Worm (Caenorhabditis elegans) whole organism, late embryonic: ENCODE measurements around the gene F54D12.2.

Experiments
- C38D4.7 ChIP-seq: fragments of 200-800 bp; sonication (Bioruptor generic); optimal IDR thresholded peaks from 2 replicates; lab custom pipeline; 2018; ENCODE audit warnings: mild to moderate bottlenecking, missing genetic modification characterization, moderate library complexity, missing compliant biosample characterization
- K02D7.2 ChIP-seq: sonication (generic microtip); optimal IDR thresholded peaks from 2 replicates; lab custom pipeline; 2017; ENCODE audit warnings: mild to moderate bottlenecking, missing genetic modification characterization, missing compliant biosample characterization
- ceh-18 ChIP-seq: sonication (generic microtip); optimal IDR thresholded peaks from 2 replicates; lab custom pipeline; 2016; ENCODE audit warnings: missing genetic modification characterization, missing compliant biosample characterization
- ceh-24 ChIP-seq: sonication (generic microtip); optimal IDR thresholded peaks from 2 replicates; lab custom pipeline; 2016; ENCODE audit warnings: mild to moderate bottlenecking, missing genetic modification characterization, missing compliant biosample characterization
- ceh-30 ChIP-seq: fragments of 150-350 bp; optimal IDR thresholded peaks from 2 replicates; lab custom pipeline; 2014; ENCODE audit warnings: missing biosample characterization, missing genetic modification characterization
- ceh-31 ChIP-seq: sonication (generic microtip); optimal IDR thresholded peaks from 2 replicates; lab custom pipeline; 2016; ENCODE audit warnings: missing genetic modification characterization, missing compliant biosample characterization
- ceh-34 ChIP-seq: sonication (generic microtip); optimal IDR thresholded peaks from 2 replicates; lab custom pipeline; 2016; ENCODE audit warnings: mild to moderate bottlenecking, missing genetic modification characterization, missing compliant biosample characterization
- che-1 ChIP-seq: sonication (generic microtip); optimal IDR thresholded peaks from 2 replicates; lab custom pipeline; 2016; ENCODE audit warnings: mild to moderate bottlenecking, missing genetic modification characterization, missing compliant biosample characterization
- dve-1 ChIP-seq: sonication (generic microtip); optimal IDR thresholded peaks from 2 replicates; lab custom pipeline; 2017; ENCODE audit warnings: antibody characterized with exemption, mild to moderate bottlenecking, missing genetic modification characterization, missing compliant biosample characterization
- elt-2 ChIP-seq: sonication (generic microtip); optimal IDR thresholded peaks from 2 replicates; lab custom pipeline; 2016; ENCODE audit warnings: missing genetic modification reagents, missing genetic modification characterization, missing compliant biosample characterization
- elt-4 ChIP-seq: sonication (generic microtip); optimal IDR thresholded peaks from 2 replicates; lab custom pipeline; 2016; ENCODE audit warnings: missing genetic modification characterization, missing compliant biosample characterization
- ets-4 ChIP-seq: sonication (generic microtip); optimal IDR thresholded peaks from 2 replicates; lab custom pipeline; 2016; ENCODE audit warnings: missing genetic modification characterization, missing compliant biosample characterization
- eyg-1 ChIP-seq: sonication (generic microtip); optimal IDR thresholded peaks from 2 replicates; lab custom pipeline; 2016; ENCODE audit warnings: missing genotype, missing genetic modification characterization, missing compliant biosample characterization
- fax-1 ChIP-seq: sonication (generic microtip); optimal IDR thresholded peaks from 2 replicates; lab custom pipeline; 2016; ENCODE audit warnings: missing genotype, missing genetic modification characterization, missing compliant biosample characterization
- fkh-6 ChIP-seq: sonication (generic microtip); optimal IDR thresholded peaks from 2 replicates; lab custom pipeline; 2016; ENCODE audit warnings: missing genetic modification characterization, missing compliant biosample characterization
- gmeb-2 ChIP-seq: sonication (generic microtip); optimal IDR thresholded peaks from 2 replicates; lab custom pipeline; 2016; ENCODE audit warnings: missing genetic modification characterization, inconsistent platforms, missing compliant biosample characterization
- hlh-15 ChIP-seq: sonication (generic microtip); optimal IDR thresholded peaks from 2 replicates; lab custom pipeline; 2016; ENCODE audit warnings: missing genetic modification characterization, missing compliant biosample characterization
- hlh-30 ChIP-seq: sonication (generic microtip); optimal IDR thresholded peaks from 2 replicates; lab custom pipeline; 2017; ENCODE audit warnings: antibody characterized with exemption, missing genetic modification characterization, missing compliant biosample characterization; ENCODE audit not compliant: insufficient read depth
- hlh-6 ChIP-seq: sonication (generic microtip); optimal IDR thresholded peaks from 2 replicates; lab custom pipeline; 2016; ENCODE audit warnings: missing genotype, missing genetic modification characterization, missing compliant biosample characterization
- hlh-8 ChIP-seq: sonication (generic microtip); optimal IDR thresholded peaks from 2 replicates; lab custom pipeline; 2016; ENCODE audit warnings: missing genotype, missing genetic modification characterization, missing compliant biosample characterization
- lin-11 ChIP-seq: fragments of 200-800 bp; sonication (Bioruptor generic); optimal IDR thresholded peaks from 2 replicates; lab custom pipeline; 2018; ENCODE audit warnings: mild to moderate bottlenecking, missing genetic modification characterization, missing compliant biosample characterization
- madf-2 ChIP-seq: sonication (generic microtip); optimal IDR thresholded peaks from 2 replicates; lab custom pipeline; 2017; ENCODE audit warnings: missing genetic modification characterization, missing compliant biosample characterization
- mec-3 ChIP-seq: sonication (generic microtip); optimal IDR thresholded peaks from 2 replicates; lab custom pipeline; 2016; ENCODE audit warnings: borderline replicate concordance, missing genetic modification characterization, missing compliant biosample characterization
- nfya-1 ChIP-seq: sonication (generic microtip); optimal IDR thresholded peaks from 2 replicates; lab custom pipeline; 2017; ENCODE audit warnings: missing genetic modification characterization, mild to moderate bottlenecking, missing compliant biosample characterization, antibody characterized with exemption, moderate library complexity
- nhr-11 ChIP-seq: fragments of 150-350 bp; optimal IDR thresholded peaks from 2 replicates; lab custom pipeline; 2014; ENCODE audit warnings: missing biosample characterization, missing genetic modification characterization
- nhr-232 ChIP-seq: sonication (generic microtip); optimal IDR thresholded peaks from 2 replicates; lab custom pipeline; 2016; ENCODE audit warnings: missing genetic modification characterization, missing compliant biosample characterization
- npax-4 ChIP-seq: sonication (generic microtip); optimal IDR thresholded peaks from 2 replicates; lab custom pipeline; 2016; ENCODE audit warnings: missing genetic modification characterization, missing compliant biosample characterization
- pax-1 ChIP-seq: fragments of 150-350 bp; optimal IDR thresholded peaks from 2 replicates; lab custom pipeline; 2014; ENCODE audit warnings: missing biosample characterization, missing genetic modification characterization
- pha-2 ChIP-seq: sonication (generic microtip); optimal IDR thresholded peaks from 2 replicates; lab custom pipeline; 2017; ENCODE audit warnings: mild to moderate bottlenecking, missing genetic modification characterization, missing compliant biosample characterization
- pha-4 ChIP-seq: fragments of 150-350 bp; optimal IDR thresholded peaks from 2 replicates; lab custom pipeline; 2018; ENCODE audit warnings: missing biosample characterization, missing genetic modification reagents, missing genetic modification characterization
- pros-1 ChIP-seq: fragments of 150-350 bp; optimal IDR thresholded peaks from 2 replicates; lab custom pipeline; 2014; ENCODE audit warnings: missing biosample characterization, missing genetic modification reagents, missing genetic modification characterization
- ref-2 ChIP-seq: sonication (generic microtip); optimal IDR thresholded peaks from 2 replicates; lab custom pipeline; 2016; ENCODE audit warnings: missing genetic modification characterization, missing compliant biosample characterization
- rnt-1 ChIP-seq: sonication (generic microtip); optimal IDR thresholded peaks from 2 replicates; lab custom pipeline; 2016; ENCODE audit warnings: missing genetic modification characterization, missing compliant biosample characterization
- sdc-2 ChIP-seq: sonication (generic microtip); optimal IDR thresholded peaks from 2 replicates; lab custom pipeline; 2016; ENCODE audit warnings: missing genotype, missing genetic modification characterization, missing compliant biosample characterization
- syd-9 ChIP-seq: sonication (generic microtip); optimal IDR thresholded peaks from 2 replicates; lab custom pipeline; 2016; ENCODE audit warnings: mild to moderate bottlenecking, missing genetic modification characterization, moderate library complexity, missing compliant biosample characterization
- ttx-3 ChIP-seq: sonication (generic microtip); optimal IDR thresholded peaks from 2 replicates; lab custom pipeline; 2016; ENCODE audit warnings: missing genetic modification reagents, missing genetic modification characterization, missing compliant biosample characterization
- unc-86 ChIP-seq: sonication (generic microtip); optimal IDR thresholded peaks from 2 replicates; lab custom pipeline; 2016; ENCODE audit warnings: missing genetic modification characterization, missing compliant biosample characterization
- ztf-16 ChIP-seq: sonication (generic microtip); optimal IDR thresholded peaks from 2 replicates; lab custom pipeline; 2017; ENCODE audit warnings: missing genetic modification characterization, missing compliant biosample characterization

The F54D12.2 gene

DNA sequence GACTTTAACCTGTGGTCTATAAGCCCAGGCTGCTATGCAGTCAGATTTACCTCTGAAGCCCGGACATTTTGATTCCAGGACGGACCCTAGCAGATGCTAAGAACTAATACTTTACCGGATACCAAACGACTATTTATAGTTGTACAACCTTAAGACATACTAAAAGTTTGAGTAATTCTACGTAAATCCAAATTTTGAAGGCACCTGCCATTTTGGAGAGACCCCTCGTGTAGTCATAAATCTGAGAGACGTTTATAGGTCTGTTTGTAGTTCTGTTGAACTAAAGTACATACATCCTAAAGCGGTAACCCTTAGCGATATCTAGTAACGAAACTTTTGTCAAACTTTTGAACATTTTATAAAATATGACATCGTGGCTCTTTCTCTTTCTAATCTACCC is at the start of gene F54D12.2:
Gene F54D12.2, plus strand, starts transcription at position 301 of the 400 bp plus-strand sequence.
- TF ChIP-seq ceh-24 (no peak), ceh-30 (tag; lab: Kevin White, UChicago) (no peak), hlh-8 (no peak), pha-2 (tag; lab: Kevin White, UChicago) (no peak), che-1 (tag; lab: Kevin White, UChicago) (no peak), K02D7.2 (tag; lab: Kevin White, UChicago) (no peak), ref-2 (tag; lab: Kevin White, UChicago) (no peak), elt-4 (no peak), rnt-1 (tag; lab: Kevin White, UChicago) (no peak), nhr-232 (tag; lab: Kevin White, UChicago) (no peak), ceh-18 (no peak), unc-86 (no peak), hlh-15 (tag; lab: Kevin White, UChicago) (no peak), eyg-1 (tag; lab: Kevin White, UChicago) (no peak), nfya-1 (tag; lab: Kevin White, UChicago) (no peak), ceh-34 (no peak), pha-4 (tag; lab: Kevin White, UChicago) (no peak)

DNA sequence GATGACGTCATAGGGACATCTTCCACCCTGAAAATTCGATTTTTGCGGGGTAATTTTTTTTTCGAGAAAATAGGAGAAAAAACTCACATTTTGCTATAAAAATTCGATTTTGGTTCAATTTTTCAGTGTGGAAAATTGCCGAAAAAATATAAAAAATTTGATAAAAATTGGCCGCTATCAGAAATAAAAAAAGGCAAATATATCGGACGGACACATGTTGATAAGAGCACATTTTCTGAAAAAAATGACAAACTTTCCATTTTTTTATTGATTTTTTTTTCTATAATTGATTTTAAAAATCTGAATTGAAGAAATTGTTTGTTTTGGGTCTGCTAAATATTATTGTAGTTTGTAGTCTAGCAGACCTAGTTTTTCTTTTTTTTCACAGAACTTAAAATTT is 43.0 kb upstream of the F54D12.2 start, which contains the start of gene C13A10.1:
Gene C13A10.1, minus strand, starts transcription at position 170 of the 400 bp plus-strand sequence.
- no peak for TF ChIP-seq hlh-8
- peak; percentile 39 for TF ChIP-seq elt-2 (tag; lab: Kevin White, UChicago)

DNA sequence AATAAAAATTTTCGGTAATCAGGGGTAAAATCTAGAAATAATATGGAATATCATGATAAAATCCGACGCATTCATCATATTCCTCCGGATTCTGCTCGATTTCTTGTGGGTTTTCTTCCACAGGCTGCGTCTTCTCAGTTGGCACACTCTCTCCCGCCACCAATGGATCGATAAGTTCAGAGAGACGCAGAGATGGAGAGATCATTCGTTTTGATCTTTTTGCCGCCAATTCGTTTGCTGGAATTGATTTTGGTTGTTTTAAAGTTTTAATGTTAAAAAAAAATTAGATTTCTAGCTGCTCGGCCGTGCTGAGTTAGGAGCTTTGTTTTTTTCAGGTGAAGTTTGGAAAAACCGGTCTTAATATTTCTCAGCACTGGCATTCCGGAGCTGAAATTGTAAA is 41.2 kb upstream of the F54D12.2 start:
- TF ChIP-seq ceh-18, result no peak
- TF ChIP-seq dve-1, result no peak

DNA sequence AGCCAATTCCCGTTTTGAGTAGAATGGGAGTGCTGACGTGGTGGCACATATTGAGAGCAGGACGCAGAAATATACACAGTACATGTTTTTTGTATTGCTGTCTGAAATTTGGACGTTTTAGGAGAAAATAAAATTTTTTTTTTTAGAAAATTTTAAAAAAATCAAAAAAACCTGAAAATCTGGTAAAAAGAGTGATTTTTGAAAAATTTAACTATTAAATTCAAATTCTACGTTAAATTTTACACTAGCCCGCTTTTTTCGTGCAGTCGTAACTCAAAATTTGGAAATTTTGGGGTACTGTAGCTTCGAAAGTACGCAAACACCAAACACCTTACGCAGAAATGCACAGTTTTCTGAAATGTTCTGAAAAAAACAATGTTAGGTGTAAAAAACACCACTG is 40.6 kb upstream of the F54D12.2 start, which contains the start of gene C13A10.2:
Gene C13A10.2, minus strand, starts transcription at position 101 of the 400 bp plus-strand sequence.
- TF ChIP-seq ref-2 (tag; lab: Kevin White, UChicago) (no peak), pax-1 (tag; lab: Kevin White, UChicago) (no peak), npax-4 (tag; lab: Kevin White, UChicago) (no peak), nhr-11 (no peak), ceh-31 (tag; lab: Kevin White, UChicago) (no peak), ztf-16 (tag; lab: Kevin White, UChicago) (no peak), hlh-6 (tag; lab: Kevin White, UChicago) (no peak), pha-4 (tag; lab: Kevin White, UChicago) (no peak), eyg-1 (tag; lab: Kevin White, UChicago) (no peak), mec-3 (no peak), fkh-6 (tag; lab: Kevin White, UChicago) (no peak), pros-1 (tag; lab: Kevin White, UChicago) (no peak), gmeb-2 (no peak), madf-2 (tag; lab: Kevin White, UChicago) (no peak), che-1 (tag; lab: Kevin White, UChicago) (no peak), lin-11 (tag; lab: Kevin White, UChicago) (no peak), sdc-2 (tag; lab: Kevin White, UChicago) (no peak), syd-9 (no peak), elt-2 (tag; lab: Kevin White, UChicago) (no peak)
- TF ChIP-seq, all 69 proteins: peak for 0

ce11 chrII:1360257-1360656 is 38.2 kb upstream of the F54D12.2 start:
- TF ChIP-seq pros-1 (tag; lab: Kevin White, UChicago) (no peak), hlh-30 (tag; lab: Kevin White, UChicago) (no peak), dve-1 (no peak), pha-2 (tag; lab: Kevin White, UChicago) (no peak), ets-4 (tag; lab: Kevin White, UChicago) (no peak), C38D4.7 (GFP tag; lab: Kevin White, UChicago) (no peak), pha-4 (tag; lab: Kevin White, UChicago) (no peak), madf-2 (tag; lab: Kevin White, UChicago) (no peak), ttx-3 (no peak), fax-1 (tag; lab: Kevin White, UChicago) (no peak)
